Fruit fly (Drosophila melanogaster): Measurements from ENCODE around the gene RpL26.

- no peak for TF ChIP-seq nerfin-1 (tag; optimal IDR thresholded peaks at IDR 0.05)
- no peak for TF ChIP-seq CG9817 (tag; optimal IDR thresholded peaks at IDR 0.05)
- no peak for TF ChIP-seq CG17186 (GFP tag; optimal IDR thresholded peaks at IDR 0.05)
- TF ChIP-seq Scr (GFP tag; IDR thresholded peaks at IDR 0.05; ENCODE audit: partially characterized antibody): peak; percentile 66
- TF ChIP-seq tx (GFP tag; optimal IDR thresholded peaks at IDR 0.05): no peak
- no peak for TF ChIP-seq CG8478 (optimal IDR thresholded peaks at IDR 0.05)
- no peak for TF ChIP-seq grau (tag; optimal IDR thresholded peaks at IDR 0.05)
- TF ChIP-seq CG4424 (GFP tag; optimal IDR thresholded peaks at IDR 0.05): no peak
- TF ChIP-seq vnd (GFP tag; IDR thresholded peaks at IDR 0.05; ENCODE audit: partially characterized antibody): peak; percentile 42; the same call in 1 of the 3 replicates
- TF ChIP-seq CG17802 (tag; optimal IDR thresholded peaks at IDR 0.05): no peak
Measured at dm6 chr3L:18865447-18866367, 33.0 kb upstream of the RpL26 start, which contains the start of gene CG14074.
